Worm (Caenorhabditis elegans) whole organism, L3 larva: Measurements from ENCODE around the gene srh-276.

ENCODE experiments used
- elt-1 ChIP-seq: fragments of 150-350 bp; optimal IDR thresholded peaks from 2 replicates; lab custom pipeline; 2014; ENCODE audit warnings: missing biosample characterization, missing genetic modification characterization
- elt-2 ChIP-seq: sonication (generic microtip); optimal IDR thresholded peaks from 2 replicates; lab custom pipeline; 2016; ENCODE audit warnings: missing genetic modification reagents, mild to moderate bottlenecking, missing genetic modification characterization, missing compliant biosample characterization
- elt-3 ChIP-seq, 3 experiments: fragments of 150-350 bp in 1 of 3; sonication (generic microtip) in 2 of 3; optimal IDR thresholded peaks; 2 replicates in 2 of 3; 4 replicates in 1 of 3; lab custom pipeline; 2014 to 2017; ENCODE audit warnings: missing biosample characterization in 3 of 3, missing genetic modification characterization in 3 of 3
- lin-15B ChIP-seq: fragments of 150-350 bp; optimal IDR thresholded peaks from 2 replicates; lab custom pipeline; 2014; ENCODE audit warnings: missing biosample characterization, missing genetic modification characterization
- nfya-1 ChIP-seq: sonication (generic microtip); optimal IDR thresholded peaks from 2 replicates; lab custom pipeline; 2017; ENCODE audit warnings: missing genetic modification characterization, mild to moderate bottlenecking, missing compliant biosample characterization, antibody characterized with exemption, moderate library complexity; ENCODE audit not compliant: insufficient read depth
- nhr-28 ChIP-seq: fragments of 150-350 bp; optimal IDR thresholded peaks from 2 replicates; lab custom pipeline; 2014; ENCODE audit warnings: missing biosample characterization, missing genetic modification characterization
- nhr-67 ChIP-seq: fragments of 150-350 bp; optimal IDR thresholded peaks from 2 replicates; lab custom pipeline; 2014; ENCODE audit warnings: missing biosample characterization, missing genetic modification characterization
- nhr-76 ChIP-seq: fragments of 150-350 bp; sonication (generic microtip); optimal IDR thresholded peaks from 5 replicates; lab custom pipeline; 2014; ENCODE audit warnings: missing biosample characterization, missing genetic modification characterization
- skn-1 ChIP-seq: fragments of 150-350 bp; optimal IDR thresholded peaks from 2 replicates; lab custom pipeline; 2014; ENCODE audit warnings: missing biosample characterization, missing genetic modification characterization
- snpc-4 ChIP-seq: fragments of 150-350 bp; optimal IDR thresholded peaks from 2 replicates; lab custom pipeline; 2014; ENCODE audit warnings: missing biosample characterization, missing genetic modification characterization

DNA sequence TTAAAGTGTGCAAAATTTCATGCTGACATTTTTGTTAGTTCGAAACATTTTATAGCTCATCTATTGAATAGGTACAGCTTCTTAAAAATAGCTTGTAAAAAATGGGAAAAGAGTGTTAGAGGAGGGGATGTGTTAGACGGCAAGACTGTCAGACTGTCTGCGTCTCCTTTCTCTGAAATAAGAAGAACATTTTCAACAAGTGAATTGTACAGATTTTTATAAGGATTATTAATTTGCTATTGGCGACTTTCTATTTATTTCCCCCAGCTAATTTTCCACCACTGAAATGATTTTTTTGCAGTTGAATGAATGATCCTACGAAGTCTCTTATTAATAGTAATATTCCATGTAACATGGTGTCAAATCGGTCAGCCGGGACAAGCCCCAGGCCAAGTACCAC, 30.7 kb upstream of the srh-276 start, which contains the start of gene C06B8.7:
- no peak for TF ChIP-seq elt-2
- no peak for TF ChIP-seq elt-3 (tag; optimal IDR thresholded peaks at IDR 0.05; lab: Kevin White, UChicago)
- no peak for TF ChIP-seq nhr-28 (tag; lab: Kevin White, UChicago)
- no peak for TF ChIP-seq skn-1 (tag; lab: Kevin White, UChicago)
- TF ChIP-seq nfya-1 (tag; lab: Kevin White, UChicago): no peak
- no peak for TF ChIP-seq nhr-67 (tag; lab: Kevin White, UChicago)
- no peak for TF ChIP-seq nhr-76 (tag; lab: Kevin White, UChicago)
- TF ChIP-seq snpc-4 (tag; lab: Kevin White, UChicago): no peak
- TF ChIP-seq elt-1 (tag; lab: Kevin White, UChicago): no peak
- TF ChIP-seq lin-15B: no peak
